Worm (Caenorhabditis elegans) whole organism, L2 larva: ENCODE results near the gene Y71H2AM.3.

Experiments used
- C34F6.9 ChIP-seq: fragments of 150-350 bp; optimal IDR thresholded peaks from 2 replicates; lab custom pipeline; 2014; ENCODE audit warnings: missing biosample characterization, missing genetic modification characterization
- F13H6.1 ChIP-seq: sonication (generic microtip); optimal IDR thresholded peaks from 2 replicates; lab custom pipeline; 2016; ENCODE audit warnings: missing genetic modification characterization, missing compliant biosample characterization
- R02D3.7 ChIP-seq: fragments of 150-350 bp; optimal IDR thresholded peaks from 2 replicates; lab custom pipeline; 2014; ENCODE audit warnings: missing biosample characterization, missing genetic modification characterization
- Y55F3AM.14 ChIP-seq: fragments of 200-800 bp; sonication (Bioruptor generic); optimal IDR thresholded peaks from 2 replicates; lab custom pipeline; 2018; ENCODE audit warnings: mild to moderate bottlenecking, missing genetic modification characterization, missing compliant biosample characterization
- ZK546.5 ChIP-seq: sonication (generic microtip); optimal IDR thresholded peaks from 2 replicates; lab custom pipeline; 2017; ENCODE audit warnings: missing biosample characterization, missing genetic modification characterization
- alr-1 ChIP-seq: fragments of 150-350 bp; optimal IDR thresholded peaks from 2 replicates; lab custom pipeline; 2014; ENCODE audit warnings: missing biosample characterization, missing genetic modification characterization
- aly-2 ChIP-seq: fragments of 150-350 bp; optimal IDR thresholded peaks from 2 replicates; lab custom pipeline; 2014; ENCODE audit warnings: missing biosample characterization, missing genetic modification characterization
- ama-1 ChIP-seq: fragments of 150-350 bp; optimal IDR thresholded peaks from 2 replicates; lab custom pipeline; 2018; ENCODE audit warnings: inconsistent platforms
- blmp-1 ChIP-seq: sonication (generic microtip); optimal IDR thresholded peaks from 2 replicates; lab custom pipeline; 2017; ENCODE audit warnings: missing genetic modification characterization, mild to moderate bottlenecking, missing compliant biosample characterization, antibody characterized with exemption, moderate library complexity; ENCODE audit not compliant: insufficient read depth
- ceh-16 ChIP-seq: fragments of 150-350 bp; optimal IDR thresholded peaks from 2 replicates; lab custom pipeline; 2014; ENCODE audit warnings: missing biosample characterization, missing genetic modification characterization
- ceh-82 ChIP-seq: fragments of 150-350 bp; optimal IDR thresholded peaks from 2 replicates; lab custom pipeline; 2014; ENCODE audit warnings: missing biosample characterization, missing genetic modification characterization
- crh-2 ChIP-seq: sonication (generic microtip); optimal IDR thresholded peaks from 2 replicates; lab custom pipeline; 2017; ENCODE audit warnings: missing biosample characterization, missing genetic modification characterization
- dmd-4 ChIP-seq: sonication (generic microtip); optimal IDR thresholded peaks from 2 replicates; lab custom pipeline; 2017; ENCODE audit warnings: missing biosample characterization, missing genetic modification characterization
- egl-27 ChIP-seq: sonication (generic microtip); optimal IDR thresholded peaks from 3 replicates; lab custom pipeline; 2017; ENCODE audit warnings: missing biosample characterization, missing genetic modification reagents, missing genetic modification characterization
- elt-1 ChIP-seq: fragments of 150-350 bp; optimal IDR thresholded peaks from 2 replicates; lab custom pipeline; 2014; ENCODE audit warnings: missing biosample characterization, missing genetic modification characterization
- elt-3 ChIP-seq: sonication (generic microtip); optimal IDR thresholded peaks from 2 replicates; lab custom pipeline; 2017; ENCODE audit warnings: missing biosample characterization, missing genetic modification characterization
- fos-1 ChIP-seq: fragments of 150-350 bp; optimal IDR thresholded peaks from 2 replicates; lab custom pipeline; 2014; ENCODE audit warnings: missing biosample characterization, missing genetic modification characterization
- gmeb-1 ChIP-seq: fragments of 150-350 bp; optimal IDR thresholded peaks from 2 replicates; lab custom pipeline; 2014; ENCODE audit warnings: missing biosample characterization, missing genetic modification characterization
- lin-11 ChIP-seq: fragments of 150-350 bp; sonication (generic microtip); optimal IDR thresholded peaks from 2 replicates; lab custom pipeline; 2014; ENCODE audit warnings: missing biosample characterization, missing genetic modification characterization, inconsistent platforms, mixed read lengths
- lin-13 ChIP-seq: fragments of 150-350 bp; optimal IDR thresholded peaks from 2 replicates; lab custom pipeline; 2014; ENCODE audit warnings: missing biosample characterization, missing genetic modification reagents, missing genetic modification characterization
- lin-39 ChIP-seq: fragments of 150-350 bp; optimal IDR thresholded peaks from 2 replicates; lab custom pipeline; 2014; ENCODE audit warnings: missing biosample characterization, missing genetic modification reagents, missing genetic modification characterization
- lsy-2 ChIP-seq, 2 experiments: fragments of 150-350 bp in 1 of 2; sonication (generic microtip) in 1 of 2; optimal IDR thresholded peaks; 2 replicates each; lab custom pipeline; 2014 to 2017; ENCODE audit warnings: missing biosample characterization in 2 of 2, missing genetic modification characterization in 2 of 2
- mab-5 ChIP-seq: fragments of 150-350 bp; optimal IDR thresholded peaks from 2 replicates; lab custom pipeline; 2014; ENCODE audit warnings: missing biosample characterization, missing genetic modification characterization
- mbf-1 ChIP-seq: sonication (generic microtip); optimal IDR thresholded peaks from 2 replicates; lab custom pipeline; 2017; ENCODE audit warnings: missing biosample characterization, missing genetic modification characterization
- mdl-1 ChIP-seq, 2 experiments: fragments of 150-350 bp in 1 of 2; sonication (generic microtip) in 1 of 2; optimal IDR thresholded peaks; 2 replicates each; lab custom pipeline; 2017; ENCODE audit warnings: missing biosample characterization in 2 of 2, missing genetic modification characterization in 2 of 2
- nhr-10 ChIP-seq: sonication (generic microtip); optimal IDR thresholded peaks from 2 replicates; lab custom pipeline; 2017; ENCODE audit warnings: missing biosample characterization, missing genetic modification characterization
- nhr-11 ChIP-seq: fragments of 150-350 bp; optimal IDR thresholded peaks from 2 replicates; lab custom pipeline; 2014; ENCODE audit warnings: missing biosample characterization, missing genetic modification characterization
- nhr-12 ChIP-seq: fragments of 150-350 bp; optimal IDR thresholded peaks from 2 replicates; lab custom pipeline; 2014; ENCODE audit warnings: missing biosample characterization, missing genetic modification characterization
- nhr-129 ChIP-seq: fragments of 150-350 bp; optimal IDR thresholded peaks from 2 replicates; lab custom pipeline; 2014; ENCODE audit warnings: missing biosample characterization, missing genetic modification characterization
- nhr-21 ChIP-seq: fragments of 150-350 bp; optimal IDR thresholded peaks from 2 replicates; lab custom pipeline; 2014; ENCODE audit warnings: missing biosample characterization, missing genetic modification characterization
- nhr-23 ChIP-seq: fragments of 150-350 bp; optimal IDR thresholded peaks from 2 replicates; lab custom pipeline; 2014; ENCODE audit warnings: missing biosample characterization, missing genetic modification reagents, missing genetic modification characterization
- nhr-237 ChIP-seq: fragments of 150-350 bp; optimal IDR thresholded peaks from 2 replicates; lab custom pipeline; 2014; ENCODE audit warnings: missing biosample characterization, missing genetic modification characterization
- nhr-25 ChIP-seq: fragments of 150-350 bp; sonication (generic microtip); optimal IDR thresholded peaks from 3 replicates; lab custom pipeline; 2014; ENCODE audit warnings: missing biosample characterization, missing genetic modification characterization
- nhr-6 ChIP-seq: fragments of 150-350 bp; optimal IDR thresholded peaks from 2 replicates; lab custom pipeline; 2014; ENCODE audit warnings: missing biosample characterization, missing genetic modification characterization
- nhr-77 ChIP-seq: fragments of 150-350 bp; optimal IDR thresholded peaks from 2 replicates; lab custom pipeline; 2014; ENCODE audit warnings: missing biosample characterization, missing genetic modification characterization
- peb-1 ChIP-seq: fragments of 150-350 bp; optimal IDR thresholded peaks from 2 replicates; lab custom pipeline; 2014; ENCODE audit warnings: missing biosample characterization, missing genetic modification characterization
- sem-4 ChIP-seq: fragments of 150-350 bp; optimal IDR thresholded peaks from 2 replicates; lab custom pipeline; 2014; ENCODE audit warnings: missing biosample characterization, missing genetic modification reagents, missing genetic modification characterization
- skn-1 ChIP-seq: sonication (generic microtip); optimal IDR thresholded peaks from 2 replicates; lab custom pipeline; 2017; ENCODE audit warnings: missing biosample characterization, missing genetic modification characterization
- sma-3 ChIP-seq: sonication (generic microtip); optimal IDR thresholded peaks from 2 replicates; lab custom pipeline; 2016; ENCODE audit warnings: missing genetic modification reagents, missing genetic modification characterization, missing compliant biosample characterization
- sma-9 ChIP-seq, 2 experiments: fragments of 150-350 bp in 1 of 2; sonication (generic microtip) in 1 of 2; optimal IDR thresholded peaks; 2 replicates each; lab custom pipeline; 2014 to 2016; ENCODE audit warnings: missing genetic modification characterization in 2 of 2, mild to moderate bottlenecking in 1 of 2, missing biosample characterization in 1 of 2, missing compliant biosample characterization in 1 of 2, missing genetic modification reagents in 1 of 2, moderate library complexity in 1 of 2
- snpc-4 ChIP-seq: fragments of 150-350 bp; optimal IDR thresholded peaks from 2 replicates; lab custom pipeline; 2014; ENCODE audit warnings: missing biosample characterization, missing genetic modification characterization
- unc-39 ChIP-seq: fragments of 150-350 bp; optimal IDR thresholded peaks from 2 replicates; lab custom pipeline; 2014; ENCODE audit warnings: missing biosample characterization, missing genetic modification characterization
- unc-55 ChIP-seq: fragments of 150-350 bp; sonication (generic microtip); optimal IDR thresholded peaks from 3 replicates; lab custom pipeline; 2014; ENCODE audit warnings: missing biosample characterization, missing genetic modification reagents, missing genetic modification characterization
- unc-62 ChIP-seq: fragments of 150-350 bp; optimal IDR thresholded peaks from 2 replicates; lab custom pipeline; 2014; ENCODE audit warnings: missing biosample characterization, missing genetic modification reagents, missing genetic modification characterization
- zag-1 ChIP-seq: fragments of 150-350 bp; optimal IDR thresholded peaks from 2 replicates; lab custom pipeline; 2014; ENCODE audit warnings: missing biosample characterization, missing genetic modification characterization
- ztf-1 ChIP-seq: fragments of 200-800 bp; sonication (Bioruptor generic); conservative IDR thresholded peaks from 2 replicates; pipeline ENCODE4 v1.3.6; 2022; ENCODE audit warnings: missing genetic modification characterization, missing compliant biosample characterization
- ztf-11 ChIP-seq: sonication (generic microtip); optimal IDR thresholded peaks from 2 replicates; lab custom pipeline; 2017; ENCODE audit warnings: missing biosample characterization, missing genetic modification characterization
- ztf-4 ChIP-seq: fragments of 150-350 bp; optimal IDR thresholded peaks from 2 replicates; lab custom pipeline; 2014; ENCODE audit warnings: missing biosample characterization, missing genetic modification characterization

The Y71H2AM.3 gene

DNA sequence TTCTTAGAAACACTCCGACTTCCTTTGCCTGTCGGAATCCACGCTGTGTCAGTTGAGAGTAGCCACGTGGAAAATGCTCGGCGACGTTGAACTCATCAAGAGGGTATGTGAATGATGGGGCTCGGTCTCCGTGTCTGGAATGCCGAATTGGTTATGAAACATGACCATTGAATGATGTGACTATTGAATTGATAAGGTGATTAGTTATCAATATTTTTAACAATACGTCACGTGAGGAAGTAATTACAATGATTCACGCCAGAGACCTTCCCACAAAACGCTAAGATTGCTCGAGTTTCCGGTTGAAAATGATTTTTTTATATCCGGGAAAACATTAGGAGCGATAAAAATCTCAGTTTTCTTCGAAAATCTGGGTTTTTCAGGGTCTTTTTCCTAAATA lies 45.9 kb upstream of the Y71H2AM.3 start:
- TF ChIP-seq fos-1 (tag; lab: Kevin White, UChicago), result peak; percentile 63
- TF ChIP-seq sem-4, result no peak

DNA sequence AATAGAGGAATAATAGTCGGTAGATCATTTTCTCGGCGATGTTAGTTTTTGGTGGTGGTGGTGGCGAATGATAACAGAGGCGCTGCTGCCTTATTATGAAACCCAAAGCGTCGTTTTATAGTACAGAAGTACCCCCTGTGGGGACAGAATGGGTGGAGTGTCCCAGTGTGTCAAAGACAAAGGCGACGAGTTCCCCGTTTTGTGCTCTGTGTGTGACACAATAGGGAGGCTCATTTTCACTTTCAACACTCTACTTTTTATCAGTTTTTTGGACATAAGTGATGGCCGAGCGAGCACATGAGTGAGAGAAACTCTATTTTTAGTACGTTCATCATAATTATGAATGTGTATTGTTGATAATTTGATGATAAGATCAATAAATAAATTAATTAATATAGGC lies 44.5 kb upstream of the Y71H2AM.3 start, which contains the start of gene pho-9:
Gene pho-9 (minus strand): TSS at position 91 of the 400 bp plus-strand sequence.
- TF ChIP-seq sma-9 (GFP tag; optimal IDR thresholded peaks at IDR 0.05; lab: Kevin White, UChicago) (peak; percentile 58), sma-9 (tag; optimal IDR thresholded peaks at IDR 0.05; lab: Kevin White, UChicago) (no peak), crh-2 (tag; lab: Kevin White, UChicago) (peak; percentile 50), F13H6.1 (tag; lab: Kevin White, UChicago) (peak; percentile 59), aly-2 (tag; lab: Kevin White, UChicago) (no peak), fos-1 (tag; lab: Kevin White, UChicago) (peak; percentile 88), ama-1 (no peak), lin-11 (tag; lab: Kevin White, UChicago) (no peak), nhr-25 (tag; lab: Kevin White, UChicago) (no peak), blmp-1 (tag; lab: Kevin White, UChicago) (peak; percentile 26), unc-62 (GFP tag; lab: Kevin White, UChicago) (no peak), gmeb-1 (no peak), ceh-16 (tag; lab: Kevin White, UChicago) (no peak)

DNA sequence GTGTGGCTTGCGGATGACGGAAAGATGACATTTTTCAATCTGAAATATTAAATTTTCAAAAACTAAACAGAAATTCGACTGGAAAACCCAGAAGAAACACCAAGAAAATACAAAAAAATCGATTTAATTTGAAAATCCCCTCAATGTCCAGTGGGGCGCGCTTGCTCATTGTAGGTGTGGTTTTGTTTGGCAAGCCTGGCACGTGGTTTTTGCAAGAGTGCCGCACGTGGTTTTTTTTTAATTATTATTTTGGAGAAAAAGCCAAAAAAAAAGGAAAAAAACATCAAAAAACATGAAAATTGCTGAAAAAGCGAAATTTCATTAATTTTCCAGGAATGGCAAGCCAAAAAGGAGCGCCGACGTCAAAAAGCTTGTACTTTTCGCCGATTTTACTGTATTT lies 36.6 kb upstream of the Y71H2AM.3 start, which contains the start of gene swsn-3:
Gene swsn-3 (minus strand): TSS at position 45 of the 400 bp plus-strand sequence.
- peak; percentile 63 for TF ChIP-seq nhr-10 (tag; lab: Kevin White, UChicago)
- TF ChIP-seq ama-1, result peak; percentile 27
- TF ChIP-seq gmeb-1, result peak; percentile 89
- peak; percentile 25 for TF ChIP-seq ceh-82
- no peak for TF ChIP-seq nhr-11 (tag; lab: Kevin White, UChicago)
- peak; percentile 67 for TF ChIP-seq fos-1 (tag; lab: Kevin White, UChicago)
- TF ChIP-seq elt-3 (tag; lab: Kevin White, UChicago), result no peak
- no peak for TF ChIP-seq unc-62 (GFP tag; lab: Kevin White, UChicago)
- peak; percentile 91 for TF ChIP-seq mab-5 (tag; lab: Kevin White, UChicago)
- TF ChIP-seq lsy-2 (tag; optimal IDR thresholded peaks at IDR 0.05; lab: Kevin White, UChicago), result peak; percentile 85 to 94
- peak; percentile 83 for TF ChIP-seq sma-3 (GFP tag; lab: Kevin White, UChicago)
- no peak for TF ChIP-seq nhr-12
- peak; percentile 60 for TF ChIP-seq egl-27 (tag; lab: Kevin White, UChicago)
- no peak for TF ChIP-seq lin-39 (tag; lab: Kevin White, UChicago)
- no peak for TF ChIP-seq mbf-1 (tag; lab: Kevin White, UChicago)
- TF ChIP-seq ZK546.5 (tag; lab: Kevin White, UChicago), result peak; percentile 52
- TF ChIP-seq sem-4, result peak; percentile 77
- peak; percentile 86 for TF ChIP-seq sma-9 (GFP tag; optimal IDR thresholded peaks at IDR 0.05; lab: Kevin White, UChicago)
- no peak for TF ChIP-seq sma-9 (tag; optimal IDR thresholded peaks at IDR 0.05; lab: Kevin White, UChicago)
- TF ChIP-seq nhr-21, result peak; percentile 56
- peak; percentile 48 for TF ChIP-seq R02D3.7 (tag; lab: Kevin White, UChicago)
- no peak for TF ChIP-seq ztf-1 (GFP tag; lab: Robert Waterston, UW)
- TF ChIP-seq crh-2 (tag; lab: Kevin White, UChicago), result peak; percentile 91
- TF ChIP-seq alr-1 (tag; lab: Kevin White, UChicago), result no peak
- no peak for TF ChIP-seq aly-2 (tag; lab: Kevin White, UChicago)
- TF ChIP-seq C34F6.9 (tag; lab: Kevin White, UChicago), result peak; percentile 91
- peak; percentile 55 for TF ChIP-seq skn-1
- TF ChIP-seq unc-55 (GFP tag; lab: Kevin White, UChicago), result peak; percentile 96
- peak; percentile 25 for TF ChIP-seq zag-1
- TF ChIP-seq nhr-6 (tag; lab: Kevin White, UChicago), result peak; percentile 58
- peak; percentile 92 for TF ChIP-seq lin-13
- no peak for TF ChIP-seq elt-1 (tag; lab: Kevin White, UChicago)
- TF ChIP-seq nhr-129 (tag; lab: Kevin White, UChicago), result peak; percentile 74
- TF ChIP-seq nhr-23 (tag; lab: Kevin White, UChicago), result no peak
- TF ChIP-seq nhr-25 (tag; lab: Kevin White, UChicago), result peak; percentile 89
- TF ChIP-seq dmd-4, result no peak
- peak; percentile 55 to 71 for TF ChIP-seq mdl-1 (tag; optimal IDR thresholded peaks at IDR 0.05; lab: Kevin White, UChicago)
- peak; percentile 43 for TF ChIP-seq nhr-237 (tag; lab: Kevin White, UChicago)
- TF ChIP-seq ztf-4 (tag; lab: Kevin White, UChicago), result peak; percentile 14
- peak; percentile 89 for TF ChIP-seq F13H6.1 (tag; lab: Kevin White, UChicago)
- TF ChIP-seq unc-39, result no peak
- no peak for TF ChIP-seq peb-1 (tag; lab: Kevin White, UChicago)
- peak; percentile 56 for TF ChIP-seq Y55F3AM.14 (GFP tag; lab: Kevin White, UChicago)
- peak; percentile 30 for TF ChIP-seq ztf-11 (tag; lab: Kevin White, UChicago)
- peak; percentile 94 for TF ChIP-seq lin-11 (tag; lab: Kevin White, UChicago)
- peak; percentile 32 for TF ChIP-seq nhr-77 (tag; lab: Kevin White, UChicago)
- peak; percentile 53 for TF ChIP-seq ceh-16 (tag; lab: Kevin White, UChicago)
- TF ChIP-seq snpc-4 (tag; lab: Kevin White, UChicago), result peak; percentile 70
- peak; percentile 39 for TF ChIP-seq blmp-1 (tag; lab: Kevin White, UChicago)
